Fruit fly (Drosophila melanogaster) whole organism, wandering third instar larva: ENCODE data around the gene CG15170.

Experiments
- GATAd ChIP-seq: sonication (Bioruptor generic); optimal IDR thresholded peaks from 2 replicates; lab custom pipeline; 2016; ENCODE audit warnings: missing biosample characterization, missing genetic modification characterization
- Hr78 ChIP-seq: fragments of >200 bp; optimal IDR thresholded peaks from 2 replicates; lab custom pipeline; 2017; ENCODE audit warnings: missing biosample characterization, missing genetic modification characterization
- Mio ChIP-seq: sonication (Bioruptor generic); optimal IDR thresholded peaks from 2 replicates; lab custom pipeline; 2016; ENCODE audit warnings: missing biosample characterization, missing genetic modification characterization
- Myc ChIP-seq: fragments of >200 bp; optimal IDR thresholded peaks from 2 replicates; lab custom pipeline; 2017
- N ChIP-seq: fragments of >200 bp; optimal IDR thresholded peaks from 2 replicates; lab custom pipeline; 2018; ENCODE audit warnings: missing biosample characterization, missing external identifiers, missing genetic modification characterization
- sv ChIP-seq: fragments of 200-800 bp; sonication (Bioruptor generic); optimal IDR thresholded peaks from 3 replicates; lab custom pipeline; 2016; ENCODE audit warnings: missing biosample characterization, missing genetic modification characterization
- usp ChIP-seq: fragments of >200 bp; optimal IDR thresholded peaks from 2 replicates; lab custom pipeline; 2017; ENCODE audit warnings: missing biosample characterization, missing genetic modification characterization

- TF ChIP-seq usp (GFP tag; lab: Kevin White, UChicago) (no peak), Hr78 (GFP tag; lab: Kevin White, UChicago) (no peak), Myc (lab: Kevin White, UChicago) (no peak), GATAd (no peak), Mio (GFP tag; lab: Kevin White, UChicago) (no peak), sv (GFP tag; lab: Kevin White, UChicago) (no peak), N (GFP tag; lab: Kevin White, UChicago) (no peak)
These were observed 46.2 kb downstream of the CG15170 start, which contains the start of gene ssp3 for dm6 chr2L:18943797-18944174.
